Worm (Caenorhabditis elegans): Measurements from ENCODE around the gene osg-1.

The osg-1 gene

DNA sequence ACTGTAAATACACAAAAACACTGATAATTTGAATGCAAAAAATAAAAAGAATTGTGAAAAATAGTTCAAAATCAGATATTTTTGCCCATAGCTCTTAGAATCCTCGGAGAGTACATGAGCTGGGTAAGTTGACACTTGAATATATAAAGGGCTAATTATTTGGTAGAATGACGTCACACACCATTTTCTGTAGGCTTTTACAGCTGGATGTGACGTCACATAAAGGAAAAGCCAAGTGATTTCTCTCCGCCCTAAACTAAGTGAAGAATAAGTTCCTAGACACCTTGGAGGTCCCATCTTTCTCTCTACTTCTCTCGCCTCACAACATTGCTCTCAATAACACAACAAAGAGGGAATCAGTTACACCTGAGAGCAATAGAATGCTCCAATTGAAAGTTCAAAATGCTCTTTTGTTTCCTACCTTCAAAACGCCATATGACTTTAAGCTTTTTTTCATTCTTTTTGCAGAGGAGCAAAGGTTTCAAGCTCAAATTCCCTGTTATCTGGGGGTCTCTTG is at the start of gene osg-1:
osg-1 (plus strand) TSS at position 467 of the 517 bp plus-strand sequence.
- TF ChIP-seq ceh-9 (tag; optimal IDR thresholded peaks at IDR 0.05) (no peak), daf-12 (tag; optimal IDR thresholded peaks at IDR 0.05) (no peak), eor-1 (tag; optimal IDR thresholded peaks at IDR 0.05) (no peak), ceh-16 (tag; optimal IDR thresholded peaks at IDR 0.05) (no peak), nhr-67 (tag; optimal IDR thresholded peaks at IDR 0.05) (no peak), nhr-25 (tag; optimal IDR thresholded peaks at IDR 0.05) (no peak), ceh-82 (tag; optimal IDR thresholded peaks at IDR 0.05) (no peak), sea-2 (GFP tag; optimal IDR thresholded peaks at IDR 0.05) (no peak), nhr-11 (tag; optimal IDR thresholded peaks at IDR 0.05) (no peak), elt-2 (tag; optimal IDR thresholded peaks at IDR 0.05) (no peak), fkh-2 (tag; optimal IDR thresholded peaks at IDR 0.05) (no peak), tbx-2 (tag; optimal IDR thresholded peaks at IDR 0.05) (no peak), nfya-1 (tag; optimal IDR thresholded peaks at IDR 0.05; ENCODE audit: insufficient read depth) (no peak), nhr-12 (tag; optimal IDR thresholded peaks at IDR 0.05) (no peak), ztf-11 (tag; optimal IDR thresholded peaks at IDR 0.05) (no peak), snpc-4 (tag; optimal IDR thresholded peaks at IDR 0.05) (no peak)

DNA sequence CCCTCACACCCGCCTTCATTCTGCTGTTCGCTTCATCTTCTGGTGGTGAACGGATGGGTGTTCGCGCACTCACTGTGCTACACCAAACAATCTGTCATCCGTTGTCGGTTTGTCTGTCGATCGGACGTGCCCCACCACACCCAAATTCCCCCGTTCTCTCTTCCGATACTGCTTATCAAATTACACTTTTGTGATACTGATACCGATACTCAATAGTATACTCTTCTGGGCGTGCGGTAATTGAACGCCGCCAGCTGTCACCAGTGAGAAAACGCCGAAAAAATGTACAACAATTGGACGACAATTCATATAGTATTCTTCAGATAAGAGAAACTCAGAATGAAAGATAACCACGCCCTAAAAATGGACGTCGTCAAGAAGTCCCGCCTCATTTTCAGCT is 49.3 kb upstream of the osg-1 start:
- TF ChIP-seq pqm-1 (tag; optimal IDR thresholded peaks at IDR 0.05) (no peak), nhr-23 (tag; optimal IDR thresholded peaks at IDR 0.05) (no peak), lin-15B (tag; optimal IDR thresholded peaks at IDR 0.05) (no peak), elt-3 (tag; optimal IDR thresholded peaks at IDR 0.05) (peak in 1 of 3 experiments; percentile 70), tbx-2 (tag; optimal IDR thresholded peaks at IDR 0.05) (no peak), ceh-9 (tag; optimal IDR thresholded peaks at IDR 0.05) (no peak), ztf-4 (tag; optimal IDR thresholded peaks at IDR 0.05) (no peak), lin-39 (tag; optimal IDR thresholded peaks at IDR 0.05) (no peak), elt-2 (tag; optimal IDR thresholded peaks at IDR 0.05) (peak; percentile 44), nfya-1 (tag; optimal IDR thresholded peaks at IDR 0.05; ENCODE audit: insufficient read depth) (no peak), egl-5 (tag; optimal IDR thresholded peaks at IDR 0.05) (no peak), ceh-28 (tag; optimal IDR thresholded peaks at IDR 0.05) (no peak), mml-1 (tag; optimal IDR thresholded peaks at IDR 0.05) (no peak)

DNA sequence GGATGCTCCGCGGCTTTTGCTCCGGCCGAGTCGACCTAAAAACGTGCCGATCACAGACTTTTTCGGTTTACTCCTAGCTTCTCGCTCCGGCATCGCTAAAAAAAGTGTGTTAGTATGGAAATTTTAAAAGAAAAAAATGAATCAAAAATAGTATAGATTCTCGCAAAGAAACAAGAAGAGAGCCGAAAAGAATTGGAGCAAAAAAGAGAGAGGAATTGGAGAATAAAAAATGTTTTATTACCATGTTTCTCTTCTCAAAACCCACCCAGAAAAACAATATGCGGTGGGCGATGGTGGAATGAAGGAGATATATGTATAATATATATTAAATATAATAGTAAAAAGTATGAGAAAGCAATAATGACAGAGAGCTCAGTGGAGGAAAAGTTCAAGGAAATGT is 46.8 kb upstream of the osg-1 start, which contains the start of gene W03A5.6:
W03A5.6 (minus strand) TSS at position 101 of the 400 bp plus-strand sequence.
- no peak for TF ChIP-seq elt-2 (tag; optimal IDR thresholded peaks at IDR 0.05)
- TF ChIP-seq nhr-237 (tag; optimal IDR thresholded peaks at IDR 0.05) = no peak
- TF ChIP-seq nhr-25 (tag; optimal IDR thresholded peaks at IDR 0.05) = no peak
- no peak for TF ChIP-seq ztf-11 (tag; optimal IDR thresholded peaks at IDR 0.05)
- no peak for TF ChIP-seq elt-1 (tag; optimal IDR thresholded peaks at IDR 0.05)
- TF ChIP-seq ceh-9 (tag; optimal IDR thresholded peaks at IDR 0.05) = no peak
- TF ChIP-seq sea-2 (GFP tag; optimal IDR thresholded peaks at IDR 0.05) = no peak
- no peak for TF ChIP-seq skn-1 (tag; optimal IDR thresholded peaks at IDR 0.05)

DNA sequence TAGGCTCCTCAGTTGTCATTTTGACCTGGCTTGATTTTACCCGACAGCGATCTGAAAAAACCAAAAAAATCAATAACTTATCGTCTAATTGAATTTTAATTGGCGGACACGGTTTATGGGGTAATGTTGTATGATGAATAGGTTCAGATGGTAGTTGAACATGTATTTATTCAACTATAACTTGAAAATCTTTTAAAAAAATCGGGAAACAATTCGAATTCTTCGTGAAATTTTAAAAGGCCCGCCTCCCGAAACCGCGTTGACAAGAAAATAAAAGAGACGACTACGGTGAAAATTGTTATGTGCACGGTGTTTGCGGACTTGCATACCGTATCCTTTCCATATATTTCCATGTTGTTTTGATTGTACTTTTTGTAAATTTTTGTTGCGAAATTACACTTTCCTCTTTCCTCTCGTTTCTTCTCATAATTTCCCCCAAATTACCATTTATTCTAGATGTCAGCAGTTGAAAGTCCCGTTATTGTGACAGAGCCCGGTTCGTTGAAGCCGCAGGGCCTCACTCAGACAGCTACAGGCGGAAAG is 44.6 kb upstream of the osg-1 start, which contains the start of the genes T24G10.2 and disl-2:
T24G10.2 (minus strand) TSS at position 51 of the 543 bp plus-strand sequence.
disl-2 (plus strand) TSS at position 457 of the 543 bp plus-strand sequence.
- TF ChIP-seq pha-4 (tag; optimal IDR thresholded peaks at IDR 0.05) (peak; percentile 86), mml-1 (tag; optimal IDR thresholded peaks at IDR 0.05) (no peak), nhr-25 (tag; optimal IDR thresholded peaks at IDR 0.05) (peak; percentile 48), ZK546.5 (tag; optimal IDR thresholded peaks at IDR 0.05) (no peak), ztf-11 (tag; optimal IDR thresholded peaks at IDR 0.05) (no peak), ceh-9 (tag; optimal IDR thresholded peaks at IDR 0.05) (no peak), jun-1 (tag; optimal IDR thresholded peaks at IDR 0.05) (no peak), lin-39 (tag; optimal IDR thresholded peaks at IDR 0.05) (peak; percentile 44), elt-3 (tag; optimal IDR thresholded peaks at IDR 0.05) (no peak), nhr-28 (tag; optimal IDR thresholded peaks at IDR 0.05) (no peak), ztf-4 (tag; optimal IDR thresholded peaks at IDR 0.05) (no peak), sea-2 (GFP tag; optimal IDR thresholded peaks at IDR 0.05) (no peak), lin-15B (tag; optimal IDR thresholded peaks at IDR 0.05) (peak; percentile 67), unc-39 (tag; optimal IDR thresholded peaks at IDR 0.05) (no peak), pqm-1 (tag; optimal IDR thresholded peaks at IDR 0.05) (peak; percentile 12), ceh-16 (tag; optimal IDR thresholded peaks at IDR 0.05) (no peak), egl-27 (tag; optimal IDR thresholded peaks at IDR 0.05) (no peak), fos-1 (tag; optimal IDR thresholded peaks at IDR 0.05) (no peak), nhr-237 (tag; optimal IDR thresholded peaks at IDR 0.05) (no peak), elt-1 (tag; optimal IDR thresholded peaks at IDR 0.05) (no peak), elt-2 (tag; optimal IDR thresholded peaks at IDR 0.05) (peak; percentile 13), lsy-12 (tag; optimal IDR thresholded peaks at IDR 0.05) (no peak), mdl-1 (tag; optimal IDR thresholded peaks at IDR 0.05) (no peak), nfya-1 (tag; optimal IDR thresholded peaks at IDR 0.05; ENCODE audit: insufficient read depth) (peak; percentile 92), fkh-10 (GFP tag; optimal IDR thresholded peaks at IDR 0.05) (no peak), zag-1 (tag; optimal IDR thresholded peaks at IDR 0.05) (no peak), aly-2 (tag; optimal IDR thresholded peaks at IDR 0.05) (no peak), snpc-4 (tag; optimal IDR thresholded peaks at IDR 0.05) (peak; percentile 61), nhr-11 (tag; optimal IDR thresholded peaks at IDR 0.05) (no peak), ceh-28 (tag; optimal IDR thresholded peaks at IDR 0.05) (peak; percentile 30), nhr-67 (tag; optimal IDR thresholded peaks at IDR 0.05) (no peak), fkh-2 (tag; optimal IDR thresholded peaks at IDR 0.05) (no peak), ama-1 (optimal IDR thresholded peaks at IDR 0.05) (peak; percentile 58), eor-1 (tag; optimal IDR thresholded peaks at IDR 0.05) (no peak), nhr-76 (tag; optimal IDR thresholded peaks at IDR 0.05) (peak; percentile 84), unc-62 (GFP tag; optimal IDR thresholded peaks at IDR 0.05) (no peak), nhr-23 (tag; optimal IDR thresholded peaks at IDR 0.05) (peak; percentile 45)

Measured in whole organism, L3 larva.